Worm (Caenorhabditis elegans) whole organism, L1 larva: Measurements from ENCODE around the gene snt-1.

Experiments used
- ama-1 ChIP-seq: fragments of 150-350 bp; optimal IDR thresholded peaks from 2 replicates; lab custom pipeline; 2014
- egl-27 ChIP-seq, 2 experiments: fragments of 150-350 bp in 1 of 2; sonication (generic microtip); optimal IDR thresholded peaks; 3 replicates each; lab custom pipeline; 2017 to 2018; ENCODE audit warnings: missing biosample characterization in 2 of 2, missing genetic modification characterization in 2 of 2, missing genetic modification reagents in 2 of 2
- fkh-8 ChIP-seq: sonication (generic microtip); optimal IDR thresholded peaks from 2 replicates; lab custom pipeline; 2016; ENCODE audit warnings: mild to moderate bottlenecking, missing genetic modification characterization, missing compliant biosample characterization
- nhr-11 ChIP-seq: fragments of 150-350 bp; optimal IDR thresholded peaks from 2 replicates; lab custom pipeline; 2014; ENCODE audit warnings: missing biosample characterization, missing genetic modification characterization
- ztf-11 ChIP-seq, 2 experiments: sonication (generic microtip); optimal IDR thresholded peaks; 2 replicates each; lab custom pipeline; 2016 to 2017; ENCODE audit warnings: missing genetic modification characterization in 2 of 2, missing biosample characterization in 1 of 2, missing compliant biosample characterization in 1 of 2

DNA sequence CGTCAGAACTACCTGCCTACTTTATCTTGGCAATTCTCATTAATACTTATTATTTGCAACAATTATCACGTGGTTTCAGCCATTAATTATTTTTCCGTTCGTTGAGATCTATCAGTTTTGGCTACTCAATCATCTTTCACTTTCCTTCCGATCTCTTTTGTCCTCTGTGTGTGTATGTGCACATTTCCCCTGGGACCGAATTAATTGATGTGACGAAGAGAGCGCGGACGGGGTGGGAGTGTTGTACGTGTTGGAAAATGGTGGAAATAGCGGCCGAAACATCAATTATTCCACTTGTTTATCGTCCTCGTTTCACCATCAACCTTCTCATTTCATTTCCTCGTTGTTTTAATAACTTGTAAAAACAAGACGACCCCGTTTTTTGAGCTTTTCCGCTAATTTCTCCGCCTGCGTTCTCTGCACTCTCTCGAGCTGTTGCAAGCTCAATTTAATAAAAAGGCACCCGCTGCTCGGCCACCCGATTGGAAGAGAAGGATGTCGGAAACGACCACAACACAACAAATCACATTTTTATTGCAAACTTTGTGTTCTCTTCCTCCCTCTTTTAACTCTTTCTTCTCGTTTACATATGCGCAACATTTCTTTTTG is 27.6 kb downstream of the snt-1 start:
- TF ChIP-seq egl-27 (tag; optimal IDR thresholded peaks at IDR 0.05; lab: Kevin White, UChicago) (peak; percentile 72 to 84), fkh-8 (tag; lab: Kevin White, UChicago) (peak; percentile 41), ama-1 (lab: Kevin White, UChicago) (no peak), nhr-11 (tag; lab: Kevin White, UChicago) (no peak), ztf-11 (tag; optimal IDR thresholded peaks at IDR 0.05; lab: Kevin White, UChicago) (no peak)
